Worm (Caenorhabditis elegans) whole organism, young adult: ENCODE data around the gene ssp-33.

Experiments used
- F33H1.4 ChIP-seq: fragments of 200-800 bp; sonication (Bioruptor generic); IDR thresholded peaks from 2 replicates; pipeline ENCODE4 v1.3.6; 2022; ENCODE audit warnings: missing genetic modification reagents, missing genetic modification characterization, missing compliant biosample characterization
- F57A8.1 ChIP-seq: fragments of 200-800 bp; sonication (Bioruptor generic); optimal IDR thresholded peaks from 2 replicates; lab custom pipeline; 2018; ENCODE audit warnings: mild to moderate bottlenecking, missing genetic modification characterization, moderate library complexity, missing compliant biosample characterization
- ets-4 ChIP-seq: fragments of 200-800 bp; sonication (Bioruptor generic); optimal IDR thresholded peaks from 2 replicates; lab custom pipeline; 2018; ENCODE audit warnings: mild to moderate bottlenecking, missing genetic modification characterization, missing compliant biosample characterization
- nfya-2 ChIP-seq: fragments of 200-800 bp; sonication (Bioruptor generic); IDR thresholded peaks from 2 replicates; pipeline ENCODE4 v1.3.6; 2022; ENCODE audit warnings: missing genetic modification reagents, missing genetic modification characterization, missing compliant biosample characterization
- unc-130 ChIP-seq: sonication (generic microtip); optimal IDR thresholded peaks from 2 replicates; lab custom pipeline; 2016; ENCODE audit warnings: missing genetic modification reagents, missing genetic modification characterization, missing compliant biosample characterization

- TF ChIP-seq unc-130 = no peak
- TF ChIP-seq ets-4 (GFP tag; lab: Kevin White, UChicago) = no peak
- no peak for TF ChIP-seq F33H1.4 (GFP tag; lab: Robert Waterston, UW)
- TF ChIP-seq F57A8.1 (GFP tag; lab: Kevin White, UChicago) = no peak
- no peak for TF ChIP-seq nfya-2 (GFP tag; lab: Robert Waterston, UW)
These were observed 27.3 kb upstream of the ssp-33 start for ce11 chrV:14683926-14684325.
